Fruit fly (Drosophila melanogaster) whole organism, pupa: Measurements from ENCODE around the gene Ugt37C2.

Experiments used
- CG12605 ChIP-seq: fragments of 200-800 bp; sonication (Bioruptor generic); IDR thresholded peaks from 2 replicates; pipeline ENCODE4 v1.3.6; 2022; ENCODE audit warnings: missing biosample characterization, missing genetic modification characterization
- CG13204 ChIP-seq: fragments of 200-800 bp; sonication (Bioruptor generic); optimal IDR thresholded peaks from 2 replicates; lab custom pipeline; 2018; ENCODE audit warnings: missing biosample characterization, mild to moderate bottlenecking, missing genetic modification characterization, moderate library complexity
- CG17806 ChIP-seq: fragments of 200-800 bp; sonication (Bioruptor generic); optimal IDR thresholded peaks from 2 replicates; lab custom pipeline; 2018; ENCODE audit warnings: missing biosample characterization, mild to moderate bottlenecking, missing genetic modification characterization, moderate library complexity
- CG32121 ChIP-seq: fragments of 200-800 bp; sonication (Bioruptor generic); IDR thresholded peaks from 2 replicates; pipeline ENCODE4 v1.3.6; 2022; ENCODE audit warnings: missing biosample characterization, missing genetic modification characterization
- CG4496 ChIP-seq: fragments of 200-800 bp; sonication (Bioruptor generic); IDR thresholded peaks from 3 replicates; pipeline ENCODE4 v1.3.6; 2022; ENCODE audit warnings: missing biosample characterization, missing genetic modification characterization
- CG8159 ChIP-seq: fragments of 200-800 bp; sonication (Bioruptor generic); optimal IDR thresholded peaks from 3 replicates; lab custom pipeline; 2018; ENCODE audit warnings: missing biosample characterization, mild to moderate bottlenecking, missing genetic modification characterization, moderate library complexity
- EcR ChIP-seq: fragments of 200-800 bp; sonication (Bioruptor generic); optimal IDR thresholded peaks from 3 replicates; lab custom pipeline; 2019; ENCODE audit warnings: missing biosample characterization, missing genetic modification characterization, mild to moderate bottlenecking, moderate library complexity, missing genetic modification reagents
- Snoo ChIP-seq: fragments of 200-800 bp; sonication (Bioruptor generic); optimal IDR thresholded peaks from 3 replicates; lab custom pipeline; 2017; ENCODE audit warnings: missing biosample characterization, mild to moderate bottlenecking, missing genetic modification characterization, inconsistent platforms

dm6 chr2L:16817421-16818101 lies 23.6 kb downstream of the Ugt37C2 start:
- TF ChIP-seq CG4496 (no peak), CG12605 (GFP tag; lab: Robert Waterston, UW) (no peak), CG13204 (GFP tag; lab: Kevin White, UChicago) (no peak), CG17806 (no peak), EcR (GFP tag; lab: Kevin White, UChicago) (no peak), CG8159 (tag; lab: Kevin White, UChicago) (peak; percentile 50), CG32121 (GFP tag; lab: Robert Waterston, UW) (no peak), Snoo (tag; lab: Kevin White, UChicago) (no peak)
